Worm (Caenorhabditis elegans) whole organism, mixed stage, embryonic: ENCODE measurements around the gene F47B7.3.

ENCODE experiments used
- blmp-1 ChIP-seq: fragments of 150-350 bp; optimal IDR thresholded peaks from 2 replicates; lab custom pipeline; 2014; ENCODE audit warnings: missing biosample characterization, missing genetic modification characterization
- ces-1 ChIP-seq: fragments of 150-350 bp; optimal IDR thresholded peaks from 2 replicates; lab custom pipeline; 2014; ENCODE audit warnings: missing biosample characterization, missing genetic modification reagents, missing genetic modification characterization
- lin-13 ChIP-seq: fragments of 150-350 bp; optimal IDR thresholded peaks from 2 replicates; lab custom pipeline; 2014; ENCODE audit warnings: missing biosample characterization, missing genetic modification characterization
- lsy-2 ChIP-seq: fragments of 150-350 bp; optimal IDR thresholded peaks from 2 replicates; lab custom pipeline; 2014; ENCODE audit warnings: missing biosample characterization, missing genetic modification characterization
- mls-2 ChIP-seq: sonication (generic microtip); optimal IDR thresholded peaks from 2 replicates; lab custom pipeline; 2016; ENCODE audit warnings: mild to moderate bottlenecking, missing genetic modification characterization, moderate library complexity, missing compliant biosample characterization
- nhr-237 ChIP-seq: fragments of 150-350 bp; optimal IDR thresholded peaks from 2 replicates; lab custom pipeline; 2014; ENCODE audit warnings: missing biosample characterization, missing genetic modification characterization
- nhr-76 ChIP-seq: sonication (generic microtip); optimal IDR thresholded peaks from 2 replicates; lab custom pipeline; 2017; ENCODE audit warnings: missing biosample characterization, missing genetic modification characterization
- pha-4 ChIP-seq: fragments of 150-350 bp; optimal IDR thresholded peaks from 2 replicates; lab custom pipeline; 2018; ENCODE audit warnings: missing biosample characterization, missing genetic modification reagents, missing genetic modification characterization
- snpc-4 ChIP-seq: fragments of 150-350 bp; optimal IDR thresholded peaks from 2 replicates; lab custom pipeline; 2014; ENCODE audit warnings: missing biosample characterization, missing genetic modification characterization
- unc-120 ChIP-seq: sonication (generic microtip); optimal IDR thresholded peaks from 2 replicates; lab custom pipeline; 2017; ENCODE audit warnings: missing genetic modification characterization, missing compliant biosample characterization; ENCODE audit not compliant: poor library complexity, severe bottlenecking
- unc-39 ChIP-seq: fragments of 150-350 bp; optimal IDR thresholded peaks from 2 replicates; lab custom pipeline; 2014; ENCODE audit warnings: missing biosample characterization, missing genetic modification characterization
- unc-62 ChIP-seq: fragments of 150-350 bp; optimal IDR thresholded peaks from 2 replicates; lab custom pipeline; 2014; ENCODE audit warnings: missing biosample characterization, missing genetic modification reagents, missing genetic modification characterization
- zip-8 ChIP-seq: fragments of 150-350 bp; optimal IDR thresholded peaks from 2 replicates; lab custom pipeline; 2014; ENCODE audit warnings: missing biosample characterization, missing genetic modification characterization
- ztf-11 ChIP-seq: fragments of 150-350 bp; optimal IDR thresholded peaks from 2 replicates; lab custom pipeline; 2014; ENCODE audit warnings: missing biosample characterization, missing genetic modification characterization

- TF ChIP-seq snpc-4 (tag; lab: Kevin White, UChicago): no peak
- TF ChIP-seq nhr-237 (tag; lab: Kevin White, UChicago): no peak
- no peak for TF ChIP-seq unc-62
- TF ChIP-seq unc-120: no peak
- no peak for TF ChIP-seq nhr-76 (tag; lab: Kevin White, UChicago)
- TF ChIP-seq unc-39 (tag; lab: Kevin White, UChicago): no peak
- no peak for TF ChIP-seq ces-1 (GFP tag; lab: Kevin White, UChicago)
- no peak for TF ChIP-seq mls-2
- no peak for TF ChIP-seq pha-4 (tag; lab: Kevin White, UChicago)
- TF ChIP-seq zip-8 (tag; lab: Kevin White, UChicago): no peak
- TF ChIP-seq ztf-11 (tag; lab: Kevin White, UChicago): no peak
- TF ChIP-seq blmp-1: no peak
- no peak for TF ChIP-seq lsy-2 (tag; lab: Kevin White, UChicago)
- TF ChIP-seq lin-13 (tag; lab: Kevin White, UChicago): no peak
These were observed 1.8 kb downstream of the F47B7.3 start, which contains the start of gene T14G12.11 for ce11 chrX:3762410-3762809.
